Worm (Caenorhabditis elegans): ENCODE measurements around the gene ketn-1.

ce11 chrV:2757226-2757893 is 50.3 kb downstream of the ketn-1 start, which contains the start of gene srx-28:
- TF ChIP-seq dmd-4 (tag; optimal IDR thresholded peaks at IDR 0.05; ENCODE audit: borderline replicate concordance), result no peak
- no peak for TF ChIP-seq K09A11.1 (tag; optimal IDR thresholded peaks at IDR 0.05; ENCODE audit: insufficient read depth)
- no peak for TF ChIP-seq nhr-232 (tag; optimal IDR thresholded peaks at IDR 0.05)
- TF ChIP-seq ceh-22 (tag; optimal IDR thresholded peaks at IDR 0.05), result no peak
- no peak for TF ChIP-seq rnt-1 (tag; optimal IDR thresholded peaks at IDR 0.05)
- TF ChIP-seq dve-1 (tag; optimal IDR thresholded peaks at IDR 0.05), result no peak
- TF ChIP-seq ama-1 (optimal IDR thresholded peaks at IDR 0.05), result no peak
- TF ChIP-seq fkh-10 (GFP tag; optimal IDR thresholded peaks at IDR 0.05), result no peak
- TF ChIP-seq sox-4 (tag; optimal IDR thresholded peaks at IDR 0.05), result no peak
- no peak for TF ChIP-seq lim-6 (tag; optimal IDR thresholded peaks at IDR 0.05)
- TF ChIP-seq pqm-1 (tag; optimal IDR thresholded peaks at IDR 0.05), result no peak
- TF ChIP-seq pha-4 (tag; optimal IDR thresholded peaks at IDR 0.05), result no peak
- TF ChIP-seq lin-11 (tag; optimal IDR thresholded peaks at IDR 0.05), result no peak
